Worm (Caenorhabditis elegans): Measurements from ENCODE around the gene C18D1.2.
A peak's percentile ranks its signal among the peaks of the same experiment; 100 is the strongest.

Gene C18D1.2

ce11 chrII:10016013-10016412, 40.8 kb upstream of the C18D1.2 start, which contains the start of gene lec-2 (continued):
- no peak for TF ChIP-seq vab-7 (GFP tag; IDR thresholded peaks at IDR 0.05)
- no peak for TF ChIP-seq Y48G9A.11 (GFP tag; IDR thresholded peaks at IDR 0.05)
- 0 out of 2 replicates have a peak, but pooled peaks have one; percentile 43 for TF ChIP-seq tra-1 (GFP tag; IDR thresholded peaks at IDR 0.05)
- no peak for TF ChIP-seq mes-2 (tag; optimal IDR thresholded peaks at IDR 0.05; ENCODE audit: poor library complexity, severe bottlenecking)
- TF ChIP-seq pha-4 (GFP tag; IDR thresholded peaks at IDR 0.05), result no peak
- TF ChIP-seq pha-4 (tag; optimal IDR thresholded peaks at IDR 0.05), result no peak
- peak; percentile 7 for TF ChIP-seq spr-3 (GFP tag; optimal IDR thresholded peaks at IDR 0.05)
- no peak for TF ChIP-seq Y5F2A.4 (GFP tag; optimal IDR thresholded peaks at IDR 0.05)
- no peak for TF ChIP-seq F37D6.2 (tag; optimal IDR thresholded peaks at IDR 0.05)
- no peak for TF ChIP-seq lin-13 (GFP tag; optimal IDR thresholded peaks at IDR 0.05)
- TF ChIP-seq ceh-28 (tag; optimal IDR thresholded peaks at IDR 0.05), result no peak
- no peak for TF ChIP-seq sdz-12 (GFP tag; optimal IDR thresholded peaks at IDR 0.05)
- TF ChIP-seq egl-27 (tag; optimal IDR thresholded peaks at IDR 0.05), result peak; percentile 15
- 0 out of 2 replicates have a peak, but pooled peaks have one; percentile 14 for TF ChIP-seq D1046.2 (GFP tag; IDR thresholded peaks at IDR 0.05)
- TF ChIP-seq F44E2.7 (GFP tag; IDR thresholded peaks at IDR 0.05), result no peak
- peak; percentile 41 for TF ChIP-seq nhr-48 (tag; optimal IDR thresholded peaks at IDR 0.05)
- no peak for TF ChIP-seq lin-1 (GFP tag; IDR thresholded peaks at IDR 0.05)
- no peak for TF ChIP-seq attf-4 (tag; optimal IDR thresholded peaks at IDR 0.05)
- no peak for TF ChIP-seq ceh-62 (tag; optimal IDR thresholded peaks at IDR 0.05)
- TF ChIP-seq mep-1 (tag; optimal IDR thresholded peaks at IDR 0.05), result peak; percentile 11
- TF ChIP-seq zfp-3 (GFP tag; conservative IDR thresholded peaks at IDR 0.05), result no peak

ce11 chrII:10017528-10017927, 39.3 kb upstream of the C18D1.2 start:
- TF ChIP-seq nhr-28 (tag; optimal IDR thresholded peaks at IDR 0.05) (no peak), nhr-10 (tag; optimal IDR thresholded peaks at IDR 0.05) (no peak), vab-7 (GFP tag; IDR thresholded peaks at IDR 0.05) (no peak), snpc-1.2 (GFP tag; IDR thresholded peaks at IDR 0.05) (no peak), fos-1 (tag; optimal IDR thresholded peaks at IDR 0.05) (no peak), dmd-6 (GFP tag; IDR thresholded peaks at IDR 0.05) (peak; percentile 24; the same call in 1 of the 2 replicates), aha-1 (tag) (peak; percentile 54), spr-1 (tag; optimal IDR thresholded peaks at IDR 0.05) (no peak), mxl-3 (GFP tag; optimal IDR thresholded peaks at IDR 0.05) (peak; percentile 15), dmd-8 (GFP tag; IDR thresholded peaks at IDR 0.05) (no peak), rbr-2 (tag; optimal IDR thresholded peaks at IDR 0.05) (no peak), ztf-7 (tag; optimal IDR thresholded peaks at IDR 0.05) (no peak), nhr-11 (tag; optimal IDR thresholded peaks at IDR 0.05) (no peak), snpc-4 (tag; optimal IDR thresholded peaks at IDR 0.05) (no peak), tra-1 (GFP tag; IDR thresholded peaks at IDR 0.05) (0 out of 2 replicates have a peak, but pooled peaks have one; percentile 25), lin-13 (GFP tag; optimal IDR thresholded peaks at IDR 0.05) (no peak), dve-1 (tag; optimal IDR thresholded peaks at IDR 0.05; ENCODE audit: insufficient read depth) (no peak), mdl-1 (tag; optimal IDR thresholded peaks at IDR 0.05) (no peak), lir-3 (tag; optimal IDR thresholded peaks at IDR 0.05) (no peak), lin-15B (tag; optimal IDR thresholded peaks at IDR 0.05) (no peak), daf-12 (tag; optimal IDR thresholded peaks at IDR 0.05) (no peak), F37D6.2 (tag; optimal IDR thresholded peaks at IDR 0.05) (no peak), hlh-30 (tag; optimal IDR thresholded peaks at IDR 0.05; ENCODE audit: insufficient read depth) (peak; percentile 20), nhr-48 (tag; optimal IDR thresholded peaks at IDR 0.05) (no peak), php-3 (GFP tag; IDR thresholded peaks at IDR 0.05) (no peak), madf-5 (GFP tag; IDR thresholded peaks at IDR 0.05) (no peak), zip-11 (GFP tag; IDR thresholded peaks at IDR 0.05) (no peak), unc-62 (GFP tag; optimal IDR thresholded peaks at IDR 0.05 in 1 of 2) (peak in 1 of 2 experiments; percentile 71), unc-62 (tag; optimal IDR thresholded peaks at IDR 0.05) (no peak), ZK546.5 (tag; optimal IDR thresholded peaks at IDR 0.05) (no peak), unc-130 (GFP tag; optimal IDR thresholded peaks at IDR 0.05) (no peak)
